Worm (Caenorhabditis elegans): ENCODE data around the gene T13H5.8.
A peak's percentile ranks its signal among the peaks of the same experiment; 100 is the strongest.

Gene T13H5.8

ce11 chrII:8479337-8479736 lies 39.0 kb upstream of the T13H5.8 start:
- TF ChIP-seq Y56A3A.18 (GFP tag; IDR thresholded peaks at IDR 0.05): peak; percentile 8; the same call in 1 of the 2 replicates
- TF ChIP-seq Y53G8AR.9 (GFP tag; conservative IDR thresholded peaks at IDR 0.05): 0 out of 2 replicates have a peak, but pooled peaks have one; percentile 16
- no peak for TF ChIP-seq pbrm-1 (GFP tag; IDR thresholded peaks at IDR 0.05)
- TF ChIP-seq tbp1 (GFP tag; optimal IDR thresholded peaks at IDR 0.05): no peak
- TF ChIP-seq snpc-1.3 (tag; optimal IDR thresholded peaks at IDR 0.05; ENCODE audit: insufficient read depth): no peak
- no peak for TF ChIP-seq F33H1.4 (GFP tag; IDR thresholded peaks at IDR 0.05)
- TF ChIP-seq ceh-58 (GFP tag; IDR thresholded peaks at IDR 0.05): 0 out of 2 replicates have a peak, but pooled peaks have one; percentile 67
- TF ChIP-seq ceh-27 (GFP tag; optimal IDR thresholded peaks at IDR 0.05): no peak

- TF ChIP-seq ama-1 (optimal IDR thresholded peaks at IDR 0.05) (peak; percentile 51), ama-1 (GFP tag; optimal IDR thresholded peaks at IDR 0.05) (no peak), C17E4.6 (GFP tag; IDR thresholded peaks at IDR 0.05) (no peak), Y95B8A.8 (GFP tag; IDR thresholded peaks at IDR 0.05) (no peak), Y56A3A.18 (GFP tag; IDR thresholded peaks at IDR 0.05) (0 out of 2 replicates have a peak, but pooled peaks have one; percentile 31), cebp-2 (GFP tag; IDR thresholded peaks at IDR 0.05) (no peak), F57C9.4 (tag; optimal IDR thresholded peaks at IDR 0.05) (no peak), nhr-179 (tag; optimal IDR thresholded peaks at IDR 0.05) (no peak), ztf-6 (GFP tag; IDR thresholded peaks at IDR 0.05) (no peak), madf-6 (GFP tag; IDR thresholded peaks at IDR 0.05) (no peak; the same call in 1 of the 2 replicates), attf-6 (GFP tag; IDR thresholded peaks at IDR 0.05) (no peak), akir-1 (GFP tag; optimal IDR thresholded peaks at IDR 0.05) (no peak), F57A8.1 (GFP tag; optimal IDR thresholded peaks at IDR 0.05) (no peak), F23B12.7 (tag; optimal IDR thresholded peaks at IDR 0.05; ENCODE audit: insufficient read depth) (no peak), B0336.3 (GFP tag; IDR thresholded peaks at IDR 0.05) (no peak), madf-3 (GFP tag; IDR thresholded peaks at IDR 0.05) (0 out of 2 replicates have a peak, but pooled peaks have one; percentile 9), attf-5 (GFP tag; optimal IDR thresholded peaks at IDR 0.05) (no peak), lsl-1 (GFP tag; optimal IDR thresholded peaks at IDR 0.05) (peak; percentile 41), T07F8.4 (tag; optimal IDR thresholded peaks at IDR 0.05) (no peak), chd-7 (tag; optimal IDR thresholded peaks at IDR 0.05) (no peak), ztf-18 (tag; optimal IDR thresholded peaks at IDR 0.05) (no peak), aptf-3 (GFP tag; IDR thresholded peaks at IDR 0.05) (no peak), let-526 (GFP tag; IDR thresholded peaks at IDR 0.05) (no peak), C06A6.2 (GFP tag; conservative IDR thresholded peaks at IDR 0.05) (no peak), sea-2 (GFP tag; IDR thresholded peaks at IDR 0.05) (no peak), ceh-100 (GFP tag; IDR thresholded peaks at IDR 0.05) (no peak), rec-8 (tag; optimal IDR thresholded peaks at IDR 0.05) (no peak), snpc-4 (GFP tag; optimal IDR thresholded peaks at IDR 0.05) (no peak), snpc-4 (tag; optimal IDR thresholded peaks at IDR 0.05) (no peak), lir-1 (GFP tag; conservative IDR thresholded peaks at IDR 0.05) (no peak), lin-40 (tag; optimal IDR thresholded peaks at IDR 0.05) (no peak)
Measured at ce11 chrII:8480166-8480565, 38.1 kb upstream of the T13H5.8 start, which contains the start of gene lact-4. TSS of gene lact-4 (minus strand) at chrII:8480478.

Data from whole organism, young adult.